Worm (Caenorhabditis elegans): ENCODE results near the gene Y43F8B.15.

Y43F8B.15 gene

ce11 chrV:19477302-19477701, 15.4 kb upstream of the Y43F8B.15 start:
- TF ChIP-seq crh-2 (tag; optimal IDR thresholded peaks at IDR 0.05), result no peak
- no peak for TF ChIP-seq unc-62 (GFP tag; optimal IDR thresholded peaks at IDR 0.05)
- TF ChIP-seq dmd-4 (tag; optimal IDR thresholded peaks at IDR 0.05), result no peak
- no peak for TF ChIP-seq F13H6.1 (tag; optimal IDR thresholded peaks at IDR 0.05)
- no peak for TF ChIP-seq alr-1 (tag; optimal IDR thresholded peaks at IDR 0.05)
- TF ChIP-seq ztf-4 (tag; optimal IDR thresholded peaks at IDR 0.05), result no peak
- no peak for TF ChIP-seq mbf-1 (tag; optimal IDR thresholded peaks at IDR 0.05)
- TF ChIP-seq egl-27 (tag; optimal IDR thresholded peaks at IDR 0.05), result no peak

- TF ChIP-seq ztf-4 (tag; optimal IDR thresholded peaks at IDR 0.05) (no peak), nhr-23 (tag; optimal IDR thresholded peaks at IDR 0.05) (no peak), ztf-11 (tag; optimal IDR thresholded peaks at IDR 0.05) (no peak), nhr-6 (tag; optimal IDR thresholded peaks at IDR 0.05) (no peak), nhr-10 (tag; optimal IDR thresholded peaks at IDR 0.05) (no peak), ZK546.5 (tag; optimal IDR thresholded peaks at IDR 0.05) (no peak), Y55F3AM.14 (GFP tag; optimal IDR thresholded peaks at IDR 0.05) (no peak), nhr-25 (tag; optimal IDR thresholded peaks at IDR 0.05) (no peak), mbf-1 (tag; optimal IDR thresholded peaks at IDR 0.05) (no peak), unc-62 (GFP tag; optimal IDR thresholded peaks at IDR 0.05) (no peak), sem-4 (tag; optimal IDR thresholded peaks at IDR 0.05) (no peak), sma-9 (GFP tag; optimal IDR thresholded peaks at IDR 0.05) (no peak), sma-9 (tag; optimal IDR thresholded peaks at IDR 0.05) (no peak), nhr-11 (tag; optimal IDR thresholded peaks at IDR 0.05) (no peak), lsy-2 (tag; optimal IDR thresholded peaks at IDR 0.05) (no peak), fos-1 (tag; optimal IDR thresholded peaks at IDR 0.05) (no peak)
Observed at ce11 chrV:19473842-19474514, 12.1 kb upstream of the Y43F8B.15 start, which contains the start of gene Y43F8B.10. Gene Y43F8B.10 (plus strand): TSS chrV:19474464.

DNA sequence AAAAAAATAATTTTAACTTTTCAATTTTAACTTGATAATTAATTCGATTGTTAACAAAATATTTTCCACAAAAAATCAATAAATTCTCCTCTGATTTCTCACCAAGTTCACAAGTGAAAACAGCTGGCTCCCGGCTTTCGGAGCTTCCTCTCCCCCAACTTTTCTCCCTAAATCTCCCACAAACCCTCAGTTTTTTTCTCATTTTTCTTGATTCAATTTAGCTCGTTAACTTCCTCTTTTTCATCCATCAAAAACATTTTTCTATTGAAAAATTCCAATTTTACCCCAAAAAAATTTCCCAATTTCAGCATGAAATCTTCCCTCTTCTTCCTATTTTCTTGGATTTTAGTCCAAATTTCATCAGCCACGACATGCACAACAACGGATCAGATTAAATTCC, 8.5 kb upstream of the Y43F8B.15 start, which contains the start of gene Y43F8B.11:
Y43F8B.11 (plus strand) TSS at position 301 of the 400 bp plus-strand sequence.
- TF ChIP-seq peb-1 (tag; optimal IDR thresholded peaks at IDR 0.05) (no peak), nhr-21 (tag; optimal IDR thresholded peaks at IDR 0.05) (no peak), Y55F3AM.14 (GFP tag; optimal IDR thresholded peaks at IDR 0.05) (no peak), lin-13 (GFP tag; optimal IDR thresholded peaks at IDR 0.05) (no peak), elt-1 (tag; optimal IDR thresholded peaks at IDR 0.05) (no peak), nhr-10 (tag; optimal IDR thresholded peaks at IDR 0.05) (no peak), unc-39 (tag; optimal IDR thresholded peaks at IDR 0.05) (no peak), gmeb-1 (tag; optimal IDR thresholded peaks at IDR 0.05) (no peak), mab-5 (tag; optimal IDR thresholded peaks at IDR 0.05) (no peak), ceh-82 (tag; optimal IDR thresholded peaks at IDR 0.05) (no peak), nhr-6 (tag; optimal IDR thresholded peaks at IDR 0.05) (no peak)

- TF ChIP-seq mdl-1 (tag; optimal IDR thresholded peaks at IDR 0.05) (no peak), nhr-237 (tag; optimal IDR thresholded peaks at IDR 0.05) (no peak), blmp-1 (tag; optimal IDR thresholded peaks at IDR 0.05; ENCODE audit: insufficient read depth) (no peak), mab-5 (tag; optimal IDR thresholded peaks at IDR 0.05) (no peak), lin-11 (tag; optimal IDR thresholded peaks at IDR 0.05) (no peak), unc-55 (GFP tag; optimal IDR thresholded peaks at IDR 0.05) (no peak), ztf-4 (tag; optimal IDR thresholded peaks at IDR 0.05) (no peak), skn-1 (tag; optimal IDR thresholded peaks at IDR 0.05) (no peak), lsy-2 (tag; optimal IDR thresholded peaks at IDR 0.05) (no peak), peb-1 (tag; optimal IDR thresholded peaks at IDR 0.05) (no peak)
Observed at ce11 chrV:19468083-19468482, 6.2 kb upstream of the Y43F8B.15 start, which contains the start of gene Y43F8B.12. Gene Y43F8B.12 (plus strand): TSS chrV:19468383.

- TF ChIP-seq unc-55 (GFP tag; optimal IDR thresholded peaks at IDR 0.05), result no peak
- no peak for TF ChIP-seq nhr-129 (tag; optimal IDR thresholded peaks at IDR 0.05)
- peak; percentile 2 for TF ChIP-seq gmeb-1 (tag; optimal IDR thresholded peaks at IDR 0.05)
- TF ChIP-seq nhr-11 (tag; optimal IDR thresholded peaks at IDR 0.05), result no peak
- no peak for TF ChIP-seq mab-5 (tag; optimal IDR thresholded peaks at IDR 0.05)
- TF ChIP-seq nhr-23 (tag; optimal IDR thresholded peaks at IDR 0.05), result no peak
- no peak for TF ChIP-seq nhr-10 (tag; optimal IDR thresholded peaks at IDR 0.05)
- TF ChIP-seq dmd-4 (tag; optimal IDR thresholded peaks at IDR 0.05), result no peak
- TF ChIP-seq ama-1 (optimal IDR thresholded peaks at IDR 0.05), result no peak
- TF ChIP-seq mbf-1 (tag; optimal IDR thresholded peaks at IDR 0.05), result no peak
- no peak for TF ChIP-seq lin-39 (tag; optimal IDR thresholded peaks at IDR 0.05)
- no peak for TF ChIP-seq sem-4 (tag; optimal IDR thresholded peaks at IDR 0.05)
- TF ChIP-seq lsy-2 (tag; optimal IDR thresholded peaks at IDR 0.05), result no peak
- no peak for TF ChIP-seq skn-1 (tag; optimal IDR thresholded peaks at IDR 0.05)
- no peak for TF ChIP-seq unc-62 (GFP tag; optimal IDR thresholded peaks at IDR 0.05)
- peak; percentile 92 for TF ChIP-seq fos-1 (tag; optimal IDR thresholded peaks at IDR 0.05)
- TF ChIP-seq C34F6.9 (tag; optimal IDR thresholded peaks at IDR 0.05), result no peak
- TF ChIP-seq lin-11 (tag; optimal IDR thresholded peaks at IDR 0.05), result no peak
- TF ChIP-seq crh-2 (tag; optimal IDR thresholded peaks at IDR 0.05), result peak; percentile 14
- TF ChIP-seq nhr-25 (tag; optimal IDR thresholded peaks at IDR 0.05), result no peak
- no peak for TF ChIP-seq sma-3 (GFP tag; optimal IDR thresholded peaks at IDR 0.05)
Observed at ce11 chrV:19467574-19467973, 5.7 kb upstream of the Y43F8B.15 start, which contains the start of gene Y43F8B.23. Gene Y43F8B.23 (minus strand): TSS chrV:19467648.

Measured in whole organism, L2 larva.